Worm (Caenorhabditis elegans): ENCODE data around the gene pqn-65.

The pqn-65 gene

ce11 chrX:4605828-4606227 lies 13.6 kb downstream of the pqn-65 start, which contains the start of gene spat-3:
Gene spat-3, minus strand, starts transcription at chrX:4605928.
- TF ChIP-seq ztf-29 (GFP tag; IDR thresholded peaks at IDR 0.05) (no peak), T22C8.4 (GFP tag; IDR thresholded peaks at IDR 0.05) (no peak), flt-1 (GFP tag; IDR thresholded peaks at IDR 0.05) (no peak), klf-2 (GFP tag; conservative IDR thresholded peaks at IDR 0.05) (no peak), ztf-23 (GFP tag; IDR thresholded peaks at IDR 0.05) (no peak), ref-1 (GFP tag; conservative IDR thresholded peaks at IDR 0.05) (no peak), tab-1 (GFP tag; IDR thresholded peaks at IDR 0.05) (no peak)

DNA sequence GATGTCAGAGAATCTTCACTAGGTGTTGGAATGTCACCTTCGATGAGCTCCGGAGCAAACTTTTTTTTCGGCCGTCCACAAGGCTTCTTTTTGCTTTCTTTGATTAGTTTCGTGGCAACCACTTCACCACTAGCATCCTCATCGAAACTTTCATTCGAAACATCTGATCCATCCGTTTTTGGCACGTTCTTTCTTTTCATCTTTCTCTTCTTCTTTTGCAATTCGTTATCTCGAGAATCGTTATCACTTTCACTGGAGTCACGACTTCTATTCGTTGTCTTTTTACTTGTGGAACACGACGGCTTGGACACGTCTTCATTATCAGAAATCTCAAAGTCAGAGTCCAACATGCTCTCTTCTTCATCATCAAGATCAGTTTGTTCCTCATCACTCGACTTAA lies 15.2 kb downstream of the pqn-65 start:
- no peak for TF ChIP-seq ztf-29 (GFP tag; IDR thresholded peaks at IDR 0.05)
- TF ChIP-seq tab-1 (GFP tag; IDR thresholded peaks at IDR 0.05): no peak
- no peak for TF ChIP-seq klf-2 (GFP tag; conservative IDR thresholded peaks at IDR 0.05)
- TF ChIP-seq ref-1 (GFP tag; conservative IDR thresholded peaks at IDR 0.05): no peak
- no peak for TF ChIP-seq T22C8.4 (GFP tag; IDR thresholded peaks at IDR 0.05)
- no peak for TF ChIP-seq med-1 (GFP tag; optimal IDR thresholded peaks at IDR 0.05; ENCODE audit: insufficient read depth)
- TF ChIP-seq cog-1 (tag; optimal IDR thresholded peaks at IDR 0.05): no peak
- no peak for TF ChIP-seq ztf-23 (GFP tag; IDR thresholded peaks at IDR 0.05)
- TF ChIP-seq flt-1 (GFP tag; IDR thresholded peaks at IDR 0.05): no peak

DNA sequence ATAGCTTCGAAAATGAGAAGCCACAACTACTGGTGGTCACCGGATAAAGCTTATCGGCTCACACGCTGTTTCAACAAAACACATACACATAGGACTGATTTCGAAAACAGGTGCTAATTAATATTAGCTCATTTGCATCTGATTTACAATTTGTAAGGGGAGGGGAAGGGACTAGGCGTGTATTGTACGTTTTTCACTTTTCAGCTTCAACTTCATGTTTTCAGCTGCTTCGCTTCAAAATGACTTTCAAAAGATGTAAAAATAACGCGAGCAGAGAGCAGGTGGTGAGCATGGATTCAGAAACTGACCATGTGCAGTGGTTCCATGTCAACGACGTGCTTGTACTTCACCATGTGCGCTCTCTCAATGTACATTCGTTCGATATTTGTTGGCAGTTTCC lies 18.4 kb downstream of the pqn-65 start:
- TF ChIP-seq ref-1 (GFP tag; conservative IDR thresholded peaks at IDR 0.05): no peak
- no peak for TF ChIP-seq flt-1 (GFP tag; IDR thresholded peaks at IDR 0.05)
- TF ChIP-seq ztf-29 (GFP tag; IDR thresholded peaks at IDR 0.05): no peak
- TF ChIP-seq klf-2 (GFP tag; conservative IDR thresholded peaks at IDR 0.05): no peak
- no peak for TF ChIP-seq cog-1 (tag; optimal IDR thresholded peaks at IDR 0.05)
- TF ChIP-seq med-1 (GFP tag; optimal IDR thresholded peaks at IDR 0.05; ENCODE audit: insufficient read depth): no peak
- no peak for TF ChIP-seq tab-1 (GFP tag; IDR thresholded peaks at IDR 0.05)
- TF ChIP-seq ztf-23 (GFP tag; IDR thresholded peaks at IDR 0.05): no peak
- TF ChIP-seq T22C8.4 (GFP tag; IDR thresholded peaks at IDR 0.05): no peak

- TF ChIP-seq ztf-29 (GFP tag; IDR thresholded peaks at IDR 0.05): no peak
- no peak for TF ChIP-seq med-1 (GFP tag; optimal IDR thresholded peaks at IDR 0.05; ENCODE audit: insufficient read depth)
- TF ChIP-seq flt-1 (GFP tag; IDR thresholded peaks at IDR 0.05): no peak
- TF ChIP-seq T22C8.4 (GFP tag; IDR thresholded peaks at IDR 0.05): no peak
- TF ChIP-seq ztf-23 (GFP tag; IDR thresholded peaks at IDR 0.05): no peak
- TF ChIP-seq cog-1 (tag; optimal IDR thresholded peaks at IDR 0.05): no peak
- TF ChIP-seq tab-1 (GFP tag; IDR thresholded peaks at IDR 0.05): no peak
- no peak for TF ChIP-seq ref-1 (GFP tag; conservative IDR thresholded peaks at IDR 0.05)
- no peak for TF ChIP-seq klf-2 (GFP tag; conservative IDR thresholded peaks at IDR 0.05)
These were observed 19.9 kb downstream of the pqn-65 start for ce11 chrX:4599526-4599925.

DNA sequence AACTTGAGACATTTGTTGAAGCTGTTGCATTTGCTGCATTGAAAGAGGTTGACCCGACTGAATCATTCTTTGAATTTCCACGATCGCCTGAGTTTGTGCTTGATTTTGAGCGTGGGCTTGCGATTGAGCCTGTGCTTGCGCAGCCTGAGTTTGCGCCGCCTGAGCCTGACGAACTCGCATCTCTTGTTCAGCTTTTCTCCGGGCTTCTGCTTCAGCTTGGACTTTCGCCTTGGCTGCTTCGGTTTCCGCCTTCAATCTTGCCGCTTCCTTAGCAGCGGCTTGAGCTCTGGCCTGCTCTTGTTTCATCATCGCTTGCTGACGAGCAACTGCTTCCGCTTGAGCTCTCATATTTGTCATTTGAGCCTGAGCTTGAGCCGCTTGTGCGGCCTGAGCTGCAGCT lies 22.0 kb downstream of the pqn-65 start:
- TF ChIP-seq flt-1 (GFP tag; IDR thresholded peaks at IDR 0.05) (no peak), tab-1 (GFP tag; IDR thresholded peaks at IDR 0.05) (no peak), ref-1 (GFP tag; conservative IDR thresholded peaks at IDR 0.05) (no peak), med-1 (GFP tag; optimal IDR thresholded peaks at IDR 0.05; ENCODE audit: insufficient read depth) (no peak), T22C8.4 (GFP tag; IDR thresholded peaks at IDR 0.05) (no peak), cog-1 (tag; optimal IDR thresholded peaks at IDR 0.05) (no peak), klf-2 (GFP tag; conservative IDR thresholded peaks at IDR 0.05) (no peak), ztf-29 (GFP tag; IDR thresholded peaks at IDR 0.05) (no peak), ztf-23 (GFP tag; IDR thresholded peaks at IDR 0.05) (no peak)

ce11 chrX:4592250-4592649 lies 27.2 kb downstream of the pqn-65 start, which contains the start of gene flp-12:
Gene flp-12, minus strand, starts transcription at chrX:4592350.
- no peak for TF ChIP-seq tab-1 (GFP tag; IDR thresholded peaks at IDR 0.05)
- no peak for TF ChIP-seq med-1 (GFP tag; optimal IDR thresholded peaks at IDR 0.05; ENCODE audit: insufficient read depth)
- TF ChIP-seq flt-1 (GFP tag; IDR thresholded peaks at IDR 0.05): no peak
- no peak for TF ChIP-seq klf-2 (GFP tag; conservative IDR thresholded peaks at IDR 0.05)
- no peak for TF ChIP-seq ref-1 (GFP tag; conservative IDR thresholded peaks at IDR 0.05)
- TF ChIP-seq cog-1 (tag; optimal IDR thresholded peaks at IDR 0.05): no peak

DNA sequence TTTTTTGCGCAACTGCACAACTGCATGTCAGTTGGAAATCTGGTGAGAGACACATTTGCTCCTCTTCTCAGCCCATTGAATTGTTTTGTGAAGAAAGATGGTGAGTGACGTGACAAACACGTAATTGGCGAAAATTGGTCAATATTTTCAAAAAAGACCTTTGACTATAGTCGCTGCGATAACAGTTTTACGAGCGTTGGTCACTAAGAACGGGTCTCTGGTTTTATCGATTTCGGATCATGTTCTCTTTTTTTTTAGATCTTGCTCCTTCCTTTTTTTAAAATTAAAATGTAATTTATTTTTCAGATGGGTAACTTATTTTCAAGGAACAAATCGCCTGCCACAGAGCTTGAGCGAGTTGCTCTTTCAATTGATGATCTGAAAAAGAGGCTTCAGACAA lies 31.0 kb downstream of the pqn-65 start, which contains the start of gene lnp-1:
TSS of gene lnp-1 (plus strand) at position 301 of the 400 bp plus-strand sequence.
- TF ChIP-seq med-1 (GFP tag; optimal IDR thresholded peaks at IDR 0.05; ENCODE audit: insufficient read depth): no peak
- TF ChIP-seq klf-2 (GFP tag; conservative IDR thresholded peaks at IDR 0.05): no peak
- no peak for TF ChIP-seq cog-1 (tag; optimal IDR thresholded peaks at IDR 0.05)
- TF ChIP-seq ztf-23 (GFP tag; IDR thresholded peaks at IDR 0.05): no peak
- no peak for TF ChIP-seq ztf-29 (GFP tag; IDR thresholded peaks at IDR 0.05)

ce11 chrX:4587934-4588333 lies 31.5 kb downstream of the pqn-65 start:
- no peak for TF ChIP-seq ztf-23 (GFP tag; IDR thresholded peaks at IDR 0.05)
- TF ChIP-seq med-1 (GFP tag; optimal IDR thresholded peaks at IDR 0.05; ENCODE audit: insufficient read depth): no peak
- TF ChIP-seq klf-2 (GFP tag; conservative IDR thresholded peaks at IDR 0.05): no peak
- TF ChIP-seq cog-1 (tag; optimal IDR thresholded peaks at IDR 0.05): no peak
- TF ChIP-seq ref-1 (GFP tag; conservative IDR thresholded peaks at IDR 0.05): no peak
- no peak for TF ChIP-seq tab-1 (GFP tag; IDR thresholded peaks at IDR 0.05)
- TF ChIP-seq T22C8.4 (GFP tag; IDR thresholded peaks at IDR 0.05): no peak
- no peak for TF ChIP-seq flt-1 (GFP tag; IDR thresholded peaks at IDR 0.05)
- no peak for TF ChIP-seq ztf-29 (GFP tag; IDR thresholded peaks at IDR 0.05)

- TF ChIP-seq med-1 (GFP tag; optimal IDR thresholded peaks at IDR 0.05; ENCODE audit: insufficient read depth): no peak
These were observed 32.8 kb downstream of the pqn-65 start, which contains the start of gene C05E11.2 for ce11 chrX:4586617-4587016. Gene C05E11.2, plus strand, starts transcription at chrX:4586917.

DNA sequence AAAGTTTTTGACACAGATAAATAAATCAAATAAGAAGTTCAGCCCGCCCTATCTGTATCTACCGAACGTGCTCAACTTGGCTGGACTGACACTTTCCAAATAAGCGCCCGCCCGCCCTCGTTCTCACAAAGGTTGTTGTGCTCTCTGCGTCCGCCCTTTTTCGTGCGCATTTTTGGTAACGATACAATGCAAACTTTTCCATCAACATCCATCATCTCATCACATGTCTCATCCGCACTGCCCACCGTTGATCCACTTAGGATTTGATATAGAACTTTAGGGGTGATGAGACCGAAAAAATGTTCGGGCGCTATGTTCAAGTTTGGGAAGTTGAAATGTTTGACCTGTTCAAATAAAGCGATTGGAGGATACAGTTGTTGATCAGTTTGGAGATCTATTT lies 33.9 kb downstream of the pqn-65 start, which contains the start of gene C05E11.7:
TSS of gene C05E11.7 (minus strand) at position 101 of the 400 bp plus-strand sequence.
- TF ChIP-seq ztf-23 (GFP tag; IDR thresholded peaks at IDR 0.05) (no peak), ref-1 (GFP tag; conservative IDR thresholded peaks at IDR 0.05) (no peak), cog-1 (tag; optimal IDR thresholded peaks at IDR 0.05) (no peak), flt-1 (GFP tag; IDR thresholded peaks at IDR 0.05) (no peak), klf-2 (GFP tag; conservative IDR thresholded peaks at IDR 0.05) (no peak), med-1 (GFP tag; optimal IDR thresholded peaks at IDR 0.05; ENCODE audit: insufficient read depth) (no peak), tab-1 (GFP tag; IDR thresholded peaks at IDR 0.05) (no peak)

Data from whole organism, midembryonic.